Worm (Caenorhabditis elegans) whole organism, young adult: Measurements from ENCODE around the gene daf-5.
A peak's percentile ranks its signal among the peaks of the same experiment; 100 is the strongest.

Source experiments
- C17E4.6 ChIP-seq: fragments of 200-800 bp; sonication (Bioruptor generic); IDR thresholded peaks from 2 replicates; pipeline ENCODE4 v1.3.6; 2022; ENCODE audit warnings: missing genetic modification reagents, missing genetic modification characterization, missing compliant biosample characterization
- F10E7.11 ChIP-seq: sonication (generic microtip); optimal IDR thresholded peaks from 2 replicates; lab custom pipeline; 2017; ENCODE audit warnings: mild to moderate bottlenecking, missing genetic modification characterization, moderate library complexity, missing compliant biosample characterization
- F22D6.2 ChIP-seq: sonication (generic microtip); optimal IDR thresholded peaks from 2 replicates; lab custom pipeline; 2016; ENCODE audit warnings: mild to moderate bottlenecking, missing genetic modification characterization, missing compliant biosample characterization
- F52B5.7 ChIP-seq: sonication (generic microtip); optimal IDR thresholded peaks from 2 replicates; lab custom pipeline; 2016; ENCODE audit warnings: mild to moderate bottlenecking, missing genetic modification characterization, missing compliant biosample characterization
- K12H6.12 ChIP-seq: fragments of 200-800 bp; sonication (Bioruptor generic); optimal IDR thresholded peaks from 2 replicates; lab custom pipeline; 2018; ENCODE audit warnings: mild to moderate bottlenecking, missing genetic modification characterization, missing compliant biosample characterization
- Y53F4B.3 ChIP-seq: fragments of 200-800 bp; sonication (Bioruptor generic); IDR thresholded peaks from 2 replicates; pipeline ENCODE4 v1.3.6; 2022; ENCODE audit warnings: missing genetic modification reagents, missing genetic modification characterization, missing compliant biosample characterization
- Y79H2A.3 ChIP-seq: fragments of 200-800 bp; sonication (Bioruptor generic); conservative IDR thresholded peaks from 2 replicates; pipeline ENCODE4 v1.3.6; 2022; ENCODE audit warnings: missing genetic modification reagents, missing genetic modification characterization, missing compliant biosample characterization
- aptf-2 ChIP-seq: fragments of 200-800 bp; sonication (Bioruptor generic); conservative IDR thresholded peaks from 2 replicates; pipeline ENCODE4 v1.3.6; 2022; ENCODE audit warnings: missing genetic modification reagents, missing genetic modification characterization, missing compliant biosample characterization
- attf-3 ChIP-seq: fragments of 200-800 bp; sonication (Bioruptor generic); conservative IDR thresholded peaks from 2 replicates; pipeline ENCODE4 v1.3.6; 2022; ENCODE audit warnings: missing genetic modification reagents, missing genetic modification characterization, missing compliant biosample characterization
- cebp-1 ChIP-seq, 2 experiments: fragments of 200-800 bp in 1 of 2; sonication (Bioruptor generic) in 1 of 2; sonication (generic microtip) in 1 of 2; IDR thresholded peaks in 1 of 2; optimal IDR thresholded peaks in 1 of 2; 2 replicates each; pipeline versions ENCODE4 v1.3.6 to Lab custom; 2017 to 2022; ENCODE audit warnings: missing compliant biosample characterization in 2 of 2, missing genetic modification characterization in 2 of 2, mild to moderate bottlenecking in 1 of 2, missing genetic modification reagents in 1 of 2, moderate library complexity in 1 of 2
- ceh-27 ChIP-seq: fragments of 200-800 bp; sonication (Bioruptor generic); optimal IDR thresholded peaks from 2 replicates; lab custom pipeline; 2018; ENCODE audit warnings: mild to moderate bottlenecking, missing genetic modification characterization, moderate library complexity, missing compliant biosample characterization
- chd-7 ChIP-seq: sonication (generic microtip); optimal IDR thresholded peaks from 2 replicates; lab custom pipeline; 2016; ENCODE audit warnings: mild to moderate bottlenecking, missing genetic modification characterization, moderate library complexity, missing compliant biosample characterization
- dpff-1 ChIP-seq: sonication (generic microtip); optimal IDR thresholded peaks from 2 replicates; lab custom pipeline; 2017; ENCODE audit warnings: mild to moderate bottlenecking, missing genetic modification characterization, missing compliant biosample characterization
- dpl-1 ChIP-seq: fragments of 150-350 bp; optimal IDR thresholded peaks from 2 replicates; lab custom pipeline; 2014; ENCODE audit warnings: missing biosample characterization, missing genetic modification reagents, missing genetic modification characterization
- efl-1 ChIP-seq: fragments of 150-350 bp; optimal IDR thresholded peaks from 2 replicates; lab custom pipeline; 2014; ENCODE audit warnings: missing biosample characterization, missing genetic modification reagents, missing genetic modification characterization
- egl-44 ChIP-seq: fragments of 200-800 bp; sonication (Bioruptor generic); IDR thresholded peaks from 2 replicates; pipeline ENCODE4 v1.3.6; 2022; ENCODE audit warnings: missing genetic modification reagents, missing genetic modification characterization, missing compliant biosample characterization
- him-1 ChIP-seq: sonication (generic microtip); optimal IDR thresholded peaks from 2 replicates; lab custom pipeline; 2016; ENCODE audit warnings: missing genotype, missing genetic modification reagents, missing genetic modification characterization, missing compliant biosample characterization
- hlh-26 ChIP-seq: fragments of 200-800 bp; sonication (Bioruptor generic); conservative IDR thresholded peaks from 2 replicates; pipeline ENCODE4 v1.3.6; 2022; ENCODE audit warnings: missing genetic modification reagents, missing genetic modification characterization, missing compliant biosample characterization
- hmg-1.2 ChIP-seq: fragments of 200-800 bp; sonication (Bioruptor generic); IDR thresholded peaks from 2 replicates; pipeline ENCODE4 v1.3.6; 2022; ENCODE audit warnings: missing genetic modification reagents, missing genetic modification characterization, missing compliant biosample characterization
- let-526 ChIP-seq: fragments of 200-800 bp; sonication (Bioruptor generic); IDR thresholded peaks from 2 replicates; pipeline ENCODE4 v1.3.6; 2022; ENCODE audit warnings: missing genetic modification reagents, missing genetic modification characterization, missing compliant biosample characterization
- lin-35 ChIP-seq, 3 experiments: fragments of 150-350 bp in 2 of 3; sonication (generic microtip) in 1 of 3; optimal IDR thresholded peaks; 2 replicates each; lab custom pipeline; 2014 to 2018; ENCODE audit warnings: missing biosample characterization in 3 of 3, missing genetic modification characterization in 3 of 3, missing genetic modification reagents in 3 of 3
- lin-40 ChIP-seq: sonication (generic microtip); optimal IDR thresholded peaks from 2 replicates; lab custom pipeline; 2016; ENCODE audit warnings: missing genetic modification characterization, mild to moderate bottlenecking, missing compliant biosample characterization, missing genotype, missing genetic modification reagents
- lir-1 ChIP-seq: fragments of 200-800 bp; sonication (Bioruptor generic); conservative IDR thresholded peaks from 2 replicates; pipeline ENCODE4 v1.3.6; 2022; ENCODE audit warnings: missing genetic modification reagents, missing genetic modification characterization, missing compliant biosample characterization
- madf-10 ChIP-seq: sonication (generic microtip); optimal IDR thresholded peaks from 2 replicates; lab custom pipeline; 2016; ENCODE audit warnings: mild to moderate bottlenecking, missing genetic modification characterization, missing compliant biosample characterization
- mxl-1 ChIP-seq: sonication (generic microtip); optimal IDR thresholded peaks from 2 replicates; lab custom pipeline; 2016; ENCODE audit warnings: missing genetic modification characterization, missing compliant biosample characterization
- nfya-1 ChIP-seq: sonication (generic microtip); optimal IDR thresholded peaks from 2 replicates; lab custom pipeline; 2017; ENCODE audit warnings: antibody characterized with exemption, missing compliant biosample characterization, missing genetic modification characterization, borderline replicate concordance; ENCODE audit not compliant: insufficient read depth
- nfya-2 ChIP-seq: fragments of 200-800 bp; sonication (Bioruptor generic); IDR thresholded peaks from 2 replicates; pipeline ENCODE4 v1.3.6; 2022; ENCODE audit warnings: missing genetic modification reagents, missing genetic modification characterization, missing compliant biosample characterization
- nhr-27 ChIP-seq: fragments of 200-800 bp; sonication (Bioruptor generic); optimal IDR thresholded peaks from 2 replicates; lab custom pipeline; 2018; ENCODE audit warnings: mild to moderate bottlenecking, missing genetic modification characterization, moderate library complexity, missing compliant biosample characterization
- nhr-80 ChIP-seq: sonication (generic microtip); optimal IDR thresholded peaks from 2 replicates; lab custom pipeline; 2016; ENCODE audit warnings: missing genetic modification characterization, missing compliant biosample characterization
- rpc-1 ChIP-seq, 2 experiments: fragments of 150-350 bp in 1 of 2; sonication (generic microtip) in 1 of 2; optimal IDR thresholded peaks; 2 replicates each; lab custom pipeline; 2014 to 2018; ENCODE audit warnings: missing biosample characterization in 1 of 2, missing genetic modification characterization in 1 of 2, missing genetic modification reagents in 1 of 2, missing genotype in 1 of 2
- sdz-38 ChIP-seq: sonication (generic microtip); optimal IDR thresholded peaks from 2 replicates; lab custom pipeline; 2016; ENCODE audit warnings: missing genotype, missing genetic modification characterization, missing compliant biosample characterization
- snpc-3.4 ChIP-seq: sonication (generic microtip); optimal IDR thresholded peaks from 2 replicates; lab custom pipeline; 2017; ENCODE audit warnings: missing genetic modification characterization, mild to moderate bottlenecking, missing compliant biosample characterization, antibody characterized with exemption, moderate library complexity, missing genotype, missing genetic modification reagents
- snpc-4 ChIP-seq, 5 experiments: fragments of 150-350 bp in 1 of 5; sonication (generic microtip) in 4 of 5; optimal IDR thresholded peaks; 2 replicates each; lab custom pipeline; 2014 to 2018; ENCODE audit warnings: missing genetic modification characterization in 5 of 5, missing biosample characterization in 3 of 5, antibody characterized with exemption in 2 of 5, mild to moderate bottlenecking in 2 of 5, missing compliant biosample characterization in 2 of 5, missing genotype in 2 of 5, moderate library complexity in 2 of 5, missing genetic modification reagents in 1 of 5
- zfh-2 ChIP-seq: fragments of 200-800 bp; sonication (Bioruptor generic); conservative IDR thresholded peaks from 2 replicates; pipeline ENCODE4 v1.3.6; 2022; ENCODE audit warnings: missing genetic modification reagents, missing genetic modification characterization, missing compliant biosample characterization
- ztf-25 ChIP-seq: fragments of 200-800 bp; sonication (Bioruptor generic); IDR thresholded peaks from 2 replicates; pipeline ENCODE4 v1.3.6; 2022; ENCODE audit warnings: missing genetic modification reagents, missing genetic modification characterization, missing compliant biosample characterization
- ztf-3 ChIP-seq: fragments of 200-800 bp; sonication (Bioruptor generic); optimal IDR thresholded peaks from 2 replicates; lab custom pipeline; 2018; ENCODE audit warnings: mild to moderate bottlenecking, missing genetic modification characterization, missing compliant biosample characterization

daf-5 gene

DNA sequence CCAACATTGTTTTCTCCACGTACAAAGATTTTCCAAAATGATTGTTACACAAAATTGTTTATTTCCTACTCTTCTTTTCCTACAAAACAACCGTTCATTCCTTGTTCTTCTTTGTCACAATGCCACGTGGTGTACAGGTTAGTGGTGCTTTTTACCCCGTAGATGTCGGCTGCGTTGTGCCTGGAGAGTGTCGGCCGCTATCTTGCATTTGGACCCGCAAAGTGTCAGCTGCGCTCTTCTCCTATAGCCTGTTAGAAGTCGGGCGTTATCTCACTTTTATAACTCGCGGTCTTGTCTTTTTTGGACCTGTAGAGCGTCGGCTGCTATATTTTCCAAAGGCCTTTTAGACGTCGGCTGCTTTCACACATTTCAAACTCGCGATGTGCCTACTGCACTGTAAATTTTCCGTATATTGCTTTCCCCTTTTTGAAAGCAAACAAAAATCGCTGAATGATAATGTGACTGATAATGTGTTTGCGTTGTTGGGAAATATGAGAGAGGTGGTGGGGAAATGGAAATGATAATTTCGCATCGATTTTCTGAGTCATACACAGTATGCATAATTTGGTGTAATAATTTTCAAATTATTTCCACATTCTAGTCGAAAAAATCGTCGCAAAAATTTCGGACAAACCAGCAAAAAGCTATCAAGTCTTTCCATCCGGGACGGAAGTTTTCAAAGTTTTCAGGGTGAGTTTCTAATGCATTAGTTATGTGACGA is 41.3 kb downstream of the daf-5 start, which contains the start of gene F01D5.8:
TSS of gene F01D5.8 (plus strand) at position 51 of the 721 bp plus-strand sequence.
- TF ChIP-seq Y53F4B.3 (no peak), ztf-3 (GFP tag; lab: Kevin White, UChicago) (no peak), F22D6.2 (tag; lab: Kevin White, UChicago) (no peak), chd-7 (tag; lab: Kevin White, UChicago) (no peak), sdz-38 (no peak), snpc-4 (GFP tag; optimal IDR thresholded peaks at IDR 0.05; lab: Kevin White, UChicago) (no peak), snpc-4 (tag; optimal IDR thresholded peaks at IDR 0.05; lab: Kevin White, UChicago) (peak; percentile 35 to 87 (median 74)), aptf-2 (no peak), F52B5.7 (tag; lab: Kevin White, UChicago) (no peak), lir-1 (no peak), nhr-80 (peak; percentile 59), nhr-27 (tag; lab: Kevin White, UChicago) (no peak), lin-35 (GFP tag; optimal IDR thresholded peaks at IDR 0.05; lab: Kevin White, UChicago) (no peak), dpl-1 (GFP tag; lab: Kevin White, UChicago) (no peak), lin-40 (tag; lab: Kevin White, UChicago) (no peak), cebp-1 (GFP tag; IDR thresholded peaks at IDR 0.05; lab: Robert Waterston, UW) (no peak), cebp-1 (tag; optimal IDR thresholded peaks at IDR 0.05; lab: Kevin White, UChicago) (no peak)
- TF ChIP-seq, all 124 proteins: peak for 2

DNA sequence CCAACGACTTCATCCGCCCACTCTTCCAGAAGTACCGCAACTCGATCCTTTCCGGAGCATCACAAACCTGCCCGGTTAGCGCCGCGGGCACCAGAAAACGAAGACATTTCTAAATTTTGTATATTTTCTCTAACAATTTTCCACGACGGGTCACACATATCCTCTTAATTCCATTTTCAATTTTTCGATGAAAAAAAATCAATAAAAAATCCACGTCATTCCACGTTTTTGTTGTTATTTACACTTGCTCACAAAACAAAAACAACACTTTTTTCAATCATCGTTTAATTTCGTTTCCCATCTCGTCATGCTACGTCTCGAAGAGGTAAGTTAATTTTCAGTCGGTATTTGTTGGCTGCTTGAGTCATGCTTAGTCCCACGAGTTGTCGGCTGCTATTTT is 43.7 kb downstream of the daf-5 start, which contains the start of gene F01D5.7:
TSS of gene F01D5.7 (plus strand) at position 301 of the 400 bp plus-strand sequence.
- TF ChIP-seq attf-3 (GFP tag; lab: Robert Waterston, UW), result no peak
- no peak for TF ChIP-seq hlh-26 (GFP tag; lab: Robert Waterston, UW)
- TF ChIP-seq nfya-2 (GFP tag; lab: Robert Waterston, UW), result no peak
- no peak for TF ChIP-seq nfya-1 (tag; lab: Kevin White, UChicago)
- TF ChIP-seq snpc-3.4 (tag; lab: Kevin White, UChicago), result no peak
- TF ChIP-seq ceh-27 (GFP tag; lab: Kevin White, UChicago), result no peak
- no peak for TF ChIP-seq dpl-1 (GFP tag; lab: Kevin White, UChicago)
- TF ChIP-seq hmg-1.2 (GFP tag; lab: Robert Waterston, UW), result no peak
- no peak for TF ChIP-seq rpc-1 (optimal IDR thresholded peaks at IDR 0.05; lab: Kevin White, UChicago)
- no peak for TF ChIP-seq rpc-1 (tag; optimal IDR thresholded peaks at IDR 0.05; lab: Kevin White, UChicago)
- TF ChIP-seq madf-10 (tag; lab: Kevin White, UChicago), result no peak
- TF ChIP-seq K12H6.12 (tag; lab: Kevin White, UChicago), result no peak
- no peak for TF ChIP-seq C17E4.6
- TF ChIP-seq, all 124 proteins: peak for 0

DNA sequence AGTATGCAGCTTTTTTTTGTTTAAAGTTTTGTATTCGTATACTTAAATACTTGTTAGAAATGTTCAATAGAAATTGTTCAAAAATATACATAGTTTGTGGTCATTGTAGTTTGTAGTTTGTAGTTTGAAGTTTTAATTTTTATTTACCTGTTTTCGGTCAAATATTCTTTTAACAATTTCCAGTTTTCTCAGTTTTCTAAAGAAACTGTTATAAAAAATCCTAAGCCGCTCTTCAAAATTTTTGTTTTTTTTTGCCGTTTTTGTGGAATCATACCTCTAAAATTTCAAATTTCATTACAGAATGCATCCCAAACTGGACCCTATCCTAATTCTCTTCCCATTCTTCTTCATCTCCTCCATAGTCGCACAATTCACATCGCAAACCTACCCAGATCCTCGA is 45.9 kb downstream of the daf-5 start, which contains the start of gene F01D5.6:
TSS of gene F01D5.6 (plus strand) at position 301 of the 400 bp plus-strand sequence.
- TF ChIP-seq let-526, result no peak
- TF ChIP-seq nhr-80, result no peak
- TF ChIP-seq dpff-1, result no peak
- no peak for TF ChIP-seq nfya-1 (tag; lab: Kevin White, UChicago)
- TF ChIP-seq Y79H2A.3, result no peak
- TF ChIP-seq hlh-26 (GFP tag; lab: Robert Waterston, UW), result no peak
- TF ChIP-seq ceh-27 (GFP tag; lab: Kevin White, UChicago), result no peak
- no peak for TF ChIP-seq mxl-1 (tag; lab: Kevin White, UChicago)
- TF ChIP-seq aptf-2, result no peak
- no peak for TF ChIP-seq F10E7.11 (tag; lab: Kevin White, UChicago)
- no peak for TF ChIP-seq lir-1
- no peak for TF ChIP-seq ztf-25 (GFP tag; lab: Robert Waterston, UW)
- no peak for TF ChIP-seq zfh-2
- TF ChIP-seq efl-1 (GFP tag; lab: Kevin White, UChicago), result no peak
- TF ChIP-seq egl-44 (GFP tag; lab: Robert Waterston, UW), result no peak
- no peak for TF ChIP-seq chd-7 (tag; lab: Kevin White, UChicago)
- TF ChIP-seq him-1, result no peak
